Worm (Caenorhabditis elegans) whole organism, late embryonic: ENCODE results near the gene K09G1.2.

Experiments
- C38D4.7 ChIP-seq: fragments of 200-800 bp; sonication (Bioruptor generic); optimal IDR thresholded peaks from 2 replicates; lab custom pipeline; 2018; ENCODE audit warnings: mild to moderate bottlenecking, missing genetic modification characterization, moderate library complexity, missing compliant biosample characterization
- K02D7.2 ChIP-seq: sonication (generic microtip); optimal IDR thresholded peaks from 2 replicates; lab custom pipeline; 2017; ENCODE audit warnings: mild to moderate bottlenecking, missing genetic modification characterization, missing compliant biosample characterization
- K09A11.1 ChIP-seq: sonication (generic microtip); optimal IDR thresholded peaks from 2 replicates; lab custom pipeline; 2017; ENCODE audit warnings: antibody characterized with exemption, mild to moderate bottlenecking, missing genetic modification characterization, missing compliant biosample characterization; ENCODE audit not compliant: insufficient read depth
- T23F11.4 ChIP-seq: fragments of 200-800 bp; sonication (Bioruptor generic); optimal IDR thresholded peaks from 2 replicates; lab custom pipeline; 2018; ENCODE audit warnings: mild to moderate bottlenecking, missing genetic modification characterization, missing compliant biosample characterization
- Y22D7AL.16 ChIP-seq: sonication (generic microtip); optimal IDR thresholded peaks from 2 replicates; lab custom pipeline; 2016; ENCODE audit warnings: missing genetic modification characterization, missing compliant biosample characterization
- ama-1 ChIP-seq: fragments of 150-350 bp; optimal IDR thresholded peaks from 2 replicates; lab custom pipeline; 2014
- ceh-14 ChIP-seq: sonication (generic microtip); optimal IDR thresholded peaks from 2 replicates; lab custom pipeline; 2016; ENCODE audit warnings: missing genotype, missing genetic modification characterization, missing compliant biosample characterization
- ceh-18 ChIP-seq: sonication (generic microtip); optimal IDR thresholded peaks from 2 replicates; lab custom pipeline; 2016; ENCODE audit warnings: missing genetic modification characterization, missing compliant biosample characterization
- ceh-19 ChIP-seq: fragments of 200-800 bp; sonication (Bioruptor generic); optimal IDR thresholded peaks from 2 replicates; lab custom pipeline; 2018; ENCODE audit warnings: mild to moderate bottlenecking, missing genetic modification characterization, missing compliant biosample characterization
- ceh-24 ChIP-seq: sonication (generic microtip); optimal IDR thresholded peaks from 2 replicates; lab custom pipeline; 2016; ENCODE audit warnings: mild to moderate bottlenecking, missing genetic modification characterization, missing compliant biosample characterization
- ceh-31 ChIP-seq: sonication (generic microtip); optimal IDR thresholded peaks from 2 replicates; lab custom pipeline; 2016; ENCODE audit warnings: missing genetic modification characterization, missing compliant biosample characterization
- ceh-45 ChIP-seq: fragments of 200-800 bp; sonication (Bioruptor generic); IDR thresholded peaks from 2 replicates; pipeline ENCODE4 v1.3.6; 2022; ENCODE audit warnings: missing genetic modification reagents, missing genetic modification characterization, missing compliant biosample characterization
- ceh-48 ChIP-seq: sonication (generic microtip); optimal IDR thresholded peaks from 2 replicates; lab custom pipeline; 2016; ENCODE audit warnings: missing genetic modification characterization, inconsistent platforms, missing compliant biosample characterization
- che-1 ChIP-seq: sonication (generic microtip); optimal IDR thresholded peaks from 2 replicates; lab custom pipeline; 2016; ENCODE audit warnings: mild to moderate bottlenecking, missing genetic modification characterization, missing compliant biosample characterization
- elt-2 ChIP-seq: sonication (generic microtip); optimal IDR thresholded peaks from 2 replicates; lab custom pipeline; 2016; ENCODE audit warnings: missing genetic modification reagents, missing genetic modification characterization, missing compliant biosample characterization
- fkh-10 ChIP-seq: fragments of 150-350 bp; optimal IDR thresholded peaks from 2 replicates; lab custom pipeline; 2014; ENCODE audit warnings: missing biosample characterization, missing genetic modification reagents, missing genetic modification characterization
- fkh-6 ChIP-seq: sonication (generic microtip); optimal IDR thresholded peaks from 2 replicates; lab custom pipeline; 2016; ENCODE audit warnings: missing genetic modification characterization, missing compliant biosample characterization
- hlh-15 ChIP-seq: sonication (generic microtip); optimal IDR thresholded peaks from 2 replicates; lab custom pipeline; 2016; ENCODE audit warnings: missing genetic modification characterization, missing compliant biosample characterization
- hlh-6 ChIP-seq: sonication (generic microtip); optimal IDR thresholded peaks from 2 replicates; lab custom pipeline; 2016; ENCODE audit warnings: missing genotype, missing genetic modification characterization, missing compliant biosample characterization
- lim-6 ChIP-seq: sonication (generic microtip); optimal IDR thresholded peaks from 2 replicates; lab custom pipeline; 2016; ENCODE audit warnings: missing genetic modification characterization, missing compliant biosample characterization
- lin-11 ChIP-seq: fragments of 200-800 bp; sonication (Bioruptor generic); optimal IDR thresholded peaks from 2 replicates; lab custom pipeline; 2018; ENCODE audit warnings: mild to moderate bottlenecking, missing genetic modification characterization, missing compliant biosample characterization
- nfya-1 ChIP-seq: sonication (generic microtip); optimal IDR thresholded peaks from 2 replicates; lab custom pipeline; 2017; ENCODE audit warnings: missing genetic modification characterization, mild to moderate bottlenecking, missing compliant biosample characterization, antibody characterized with exemption, moderate library complexity
- nhr-11 ChIP-seq: fragments of 150-350 bp; optimal IDR thresholded peaks from 2 replicates; lab custom pipeline; 2014; ENCODE audit warnings: missing biosample characterization, missing genetic modification characterization
- nhr-232 ChIP-seq: sonication (generic microtip); optimal IDR thresholded peaks from 2 replicates; lab custom pipeline; 2016; ENCODE audit warnings: missing genetic modification characterization, missing compliant biosample characterization
- npax-4 ChIP-seq: sonication (generic microtip); optimal IDR thresholded peaks from 2 replicates; lab custom pipeline; 2016; ENCODE audit warnings: missing genetic modification characterization, missing compliant biosample characterization
- pat-9 ChIP-seq: fragments of 200-800 bp; sonication (Bioruptor generic); optimal IDR thresholded peaks from 2 replicates; lab custom pipeline; 2018; ENCODE audit warnings: mild to moderate bottlenecking, missing genetic modification characterization, moderate library complexity, missing compliant biosample characterization
- pax-1 ChIP-seq: fragments of 150-350 bp; optimal IDR thresholded peaks from 2 replicates; lab custom pipeline; 2014; ENCODE audit warnings: missing biosample characterization, missing genetic modification characterization
- pqm-1 ChIP-seq: sonication (generic microtip); optimal IDR thresholded peaks from 2 replicates; lab custom pipeline; 2016; ENCODE audit warnings: missing genetic modification characterization, missing compliant biosample characterization
- pros-1 ChIP-seq: fragments of 150-350 bp; optimal IDR thresholded peaks from 2 replicates; lab custom pipeline; 2014; ENCODE audit warnings: missing biosample characterization, missing genetic modification reagents, missing genetic modification characterization
- ref-2 ChIP-seq: sonication (generic microtip); optimal IDR thresholded peaks from 2 replicates; lab custom pipeline; 2016; ENCODE audit warnings: missing genetic modification characterization, missing compliant biosample characterization
- rnt-1 ChIP-seq: sonication (generic microtip); optimal IDR thresholded peaks from 2 replicates; lab custom pipeline; 2016; ENCODE audit warnings: missing genetic modification characterization, missing compliant biosample characterization
- sdc-2 ChIP-seq: sonication (generic microtip); optimal IDR thresholded peaks from 2 replicates; lab custom pipeline; 2016; ENCODE audit warnings: missing genotype, missing genetic modification characterization, missing compliant biosample characterization
- syd-9 ChIP-seq: sonication (generic microtip); optimal IDR thresholded peaks from 2 replicates; lab custom pipeline; 2016; ENCODE audit warnings: mild to moderate bottlenecking, missing genetic modification characterization, moderate library complexity, missing compliant biosample characterization
- tbx-2 ChIP-seq: sonication (generic microtip); optimal IDR thresholded peaks from 2 replicates; lab custom pipeline; 2016; ENCODE audit warnings: missing genetic modification characterization, missing compliant biosample characterization
- tbx-7 ChIP-seq: sonication (generic microtip); optimal IDR thresholded peaks from 2 replicates; lab custom pipeline; 2016; ENCODE audit warnings: missing genotype, missing genetic modification characterization, missing compliant biosample characterization
- ttx-3 ChIP-seq: sonication (generic microtip); optimal IDR thresholded peaks from 2 replicates; lab custom pipeline; 2016; ENCODE audit warnings: missing genetic modification reagents, missing genetic modification characterization, missing compliant biosample characterization
- unc-3 ChIP-seq, 2 experiments: fragments of 200-800 bp in 1 of 2; sonication (Bioruptor generic) in 1 of 2; sonication (generic microtip) in 1 of 2; conservative IDR thresholded peaks in 1 of 2; optimal IDR thresholded peaks in 1 of 2; 2 replicates each; pipeline versions ENCODE4 v1.3.6 to Lab custom; 2016 to 2022; ENCODE audit warnings: missing compliant biosample characterization in 2 of 2, missing genetic modification characterization in 2 of 2, missing genetic modification reagents in 1 of 2
- unc-42 ChIP-seq: sonication (generic microtip); optimal IDR thresholded peaks from 2 replicates; lab custom pipeline; 2016; ENCODE audit warnings: missing genotype, missing genetic modification characterization, missing compliant biosample characterization
- unc-86 ChIP-seq: sonication (generic microtip); optimal IDR thresholded peaks from 2 replicates; lab custom pipeline; 2016; ENCODE audit warnings: missing genetic modification characterization, missing compliant biosample characterization
- ztf-16 ChIP-seq: sonication (generic microtip); optimal IDR thresholded peaks from 2 replicates; lab custom pipeline; 2017; ENCODE audit warnings: missing genetic modification characterization, missing compliant biosample characterization

The K09G1.2 gene

DNA sequence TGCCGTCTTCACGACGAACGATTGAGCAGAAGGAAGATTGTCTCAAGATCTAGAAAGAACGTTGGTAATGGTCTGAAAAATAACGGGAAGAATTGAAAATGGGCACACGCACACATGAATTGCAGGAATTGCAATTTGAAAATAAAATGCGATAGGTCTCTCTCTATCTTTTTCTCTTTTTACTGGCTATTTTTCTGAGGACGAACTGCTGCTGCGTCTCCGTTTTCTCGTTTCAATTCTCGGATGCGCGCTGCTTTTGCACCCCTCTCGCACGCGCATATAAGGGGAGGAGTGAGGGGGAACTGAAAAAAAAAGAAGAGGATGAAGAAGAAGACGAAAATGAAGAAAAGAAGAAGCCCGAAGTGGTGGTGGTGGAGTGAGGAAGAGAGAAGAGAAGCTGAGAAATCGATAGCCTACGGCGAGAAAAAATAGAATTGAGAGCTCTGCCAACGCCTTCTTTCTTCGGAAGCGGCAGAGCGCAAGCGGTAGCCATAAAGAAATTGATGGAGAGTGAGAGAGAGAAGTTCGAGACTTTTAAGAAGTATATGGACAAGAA, 28.7 kb upstream of the K09G1.2 start, which contains the start of gene rgef-1 (continued):
- TF ChIP-seq sdc-2 = no peak
- no peak for TF ChIP-seq K02D7.2
- TF ChIP-seq ceh-31 = peak; percentile 85
- no peak for TF ChIP-seq ttx-3 (tag; lab: Kevin White, UChicago)
- TF ChIP-seq fkh-10 (GFP tag; lab: Kevin White, UChicago) = no peak
- TF ChIP-seq syd-9 = no peak

DNA sequence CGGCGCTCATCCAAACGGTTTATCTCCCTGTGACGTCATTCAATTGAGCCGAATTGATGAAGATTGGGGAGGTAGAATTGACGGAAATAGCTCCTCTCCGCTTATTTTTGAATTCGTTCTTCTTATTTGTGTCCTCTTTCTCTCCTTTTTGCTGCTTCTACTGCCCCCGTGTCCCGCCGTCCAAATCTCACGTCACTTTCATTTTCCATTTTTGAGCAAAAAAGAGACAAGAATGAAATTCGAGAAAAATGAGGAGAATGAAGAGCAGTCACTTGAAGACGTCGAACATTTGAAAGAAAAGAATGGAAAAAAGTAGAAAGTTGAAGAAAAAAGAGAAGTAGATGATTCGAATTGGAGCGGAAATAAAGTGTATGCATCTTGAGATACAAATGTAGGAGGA, 26.8 kb upstream of the K09G1.2 start:
- TF ChIP-seq ref-2 (tag; lab: Kevin White, UChicago) (no peak), rnt-1 (tag; lab: Kevin White, UChicago) (no peak), ceh-48 (tag; lab: Kevin White, UChicago) (no peak), elt-2 (no peak), pax-1 (no peak), unc-86 (tag; lab: Kevin White, UChicago) (no peak), pat-9 (tag; lab: Kevin White, UChicago) (no peak), K09A11.1 (no peak), ceh-18 (tag; lab: Kevin White, UChicago) (no peak), lin-11 (tag; lab: Kevin White, UChicago) (no peak), tbx-2 (tag; lab: Kevin White, UChicago) (no peak), ceh-24 (tag; lab: Kevin White, UChicago) (no peak), ceh-31 (no peak), hlh-15 (tag; lab: Kevin White, UChicago) (no peak), npax-4 (tag; lab: Kevin White, UChicago) (no peak), fkh-6 (tag; lab: Kevin White, UChicago) (no peak), lim-6 (tag; lab: Kevin White, UChicago) (no peak), C38D4.7 (GFP tag; lab: Kevin White, UChicago) (no peak), ama-1 (no peak), pqm-1 (tag; lab: Kevin White, UChicago) (no peak)

DNA sequence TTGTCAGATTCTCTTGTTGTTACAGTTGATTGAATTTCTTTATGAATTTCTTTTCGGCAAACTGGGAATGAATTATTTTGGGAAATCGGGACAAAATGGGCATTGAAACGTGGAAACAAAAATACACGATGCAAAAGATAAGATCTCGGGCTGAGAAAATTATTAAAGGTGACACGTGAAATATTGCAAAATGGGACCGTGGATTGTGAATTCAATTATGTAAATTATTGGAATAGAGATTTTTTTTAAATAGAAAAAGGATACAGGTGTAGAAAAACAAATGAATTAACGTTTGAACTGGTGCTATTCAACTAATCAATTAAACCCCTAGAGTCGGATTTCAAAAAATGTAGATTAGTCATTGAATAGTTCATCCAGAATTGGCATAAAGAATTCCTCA, 21.7 kb upstream of the K09G1.2 start, which contains the start of gene F25B3.4:
F25B3.4 (minus strand) TSS at position 101 of the 400 bp plus-strand sequence.
- TF ChIP-seq T23F11.4 (no peak), ref-2 (tag; lab: Kevin White, UChicago) (no peak), che-1 (tag; lab: Kevin White, UChicago) (no peak), tbx-7 (tag; lab: Kevin White, UChicago) (no peak), unc-42 (tag; lab: Kevin White, UChicago) (no peak), ceh-14 (tag; lab: Kevin White, UChicago) (no peak), ceh-45 (GFP tag; lab: Robert Waterston, UW) (no peak), nhr-11 (tag; lab: Kevin White, UChicago) (no peak), ceh-18 (tag; lab: Kevin White, UChicago) (no peak), nhr-232 (no peak), Y22D7AL.16 (tag; lab: Kevin White, UChicago) (no peak), pros-1 (tag; lab: Kevin White, UChicago) (no peak), ceh-24 (tag; lab: Kevin White, UChicago) (no peak), ztf-16 (tag; lab: Kevin White, UChicago) (no peak), hlh-6 (tag; lab: Kevin White, UChicago) (no peak), ceh-19 (GFP tag; lab: Kevin White, UChicago) (no peak), nfya-1 (tag; lab: Kevin White, UChicago) (no peak), unc-3 (GFP tag; conservative IDR thresholded peaks at IDR 0.05; lab: Robert Waterston, UW) (no peak), unc-3 (tag; optimal IDR thresholded peaks at IDR 0.05; lab: Kevin White, UChicago) (no peak), fkh-6 (tag; lab: Kevin White, UChicago) (no peak), pqm-1 (tag; lab: Kevin White, UChicago) (no peak)
